Worm (Caenorhabditis elegans) whole organism, L2 larva: ENCODE data around the gene srw-99.

Source experiments
- blmp-1 ChIP-seq: sonication (generic microtip); optimal IDR thresholded peaks from 2 replicates; lab custom pipeline; 2017; ENCODE audit warnings: missing genetic modification characterization, mild to moderate bottlenecking, missing compliant biosample characterization, antibody characterized with exemption, moderate library complexity; ENCODE audit not compliant: insufficient read depth
- lsy-2 ChIP-seq, 2 experiments: fragments of 150-350 bp in 1 of 2; sonication (generic microtip) in 1 of 2; optimal IDR thresholded peaks; 2 replicates each; lab custom pipeline; 2014 to 2017; ENCODE audit warnings: missing biosample characterization in 2 of 2, missing genetic modification characterization in 2 of 2

- TF ChIP-seq blmp-1 (tag; lab: Kevin White, UChicago) (no peak), lsy-2 (tag; optimal IDR thresholded peaks at IDR 0.05; lab: Kevin White, UChicago) (no peak)
These were observed 40.3 kb upstream of the srw-99 start, which contains the start of gene irld-42 for ce11 chrV:1668216-1668615.
